Fruit fly (Drosophila melanogaster): ENCODE results near the gene CG15531.

CG15531 gene

DNA sequence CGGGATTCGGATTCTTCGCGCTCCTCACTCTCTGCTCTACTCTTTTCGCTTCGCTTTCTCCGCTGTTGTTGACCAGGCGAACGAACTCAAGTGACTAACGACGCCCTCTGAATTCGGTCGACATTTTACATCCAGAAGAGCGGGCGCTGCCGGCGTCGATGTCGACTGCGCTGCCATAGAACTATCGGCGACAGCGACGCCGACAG is 6.8 kb upstream of the CG15531 start, which contains the start of gene CG9743 (continued):
- TF ChIP-seq sna (GFP tag; IDR thresholded peaks at IDR 0.05; ENCODE audit: partially characterized antibody) (0 out of 2 replicates have a peak, but pooled peaks have one; percentile 21), Dfd (GFP tag; optimal IDR thresholded peaks at IDR 0.05) (no peak)

dm6 chr3R:30201064-30201463 is 5.0 kb upstream of the CG15531 start:
- TF ChIP-seq CG10654 (GFP tag; optimal IDR thresholded peaks at IDR 0.05), result no peak
- no peak for TF ChIP-seq Scr (GFP tag; IDR thresholded peaks at IDR 0.05; ENCODE audit: partially characterized antibody)
- TF ChIP-seq CG2875 (GFP tag; optimal IDR thresholded peaks at IDR 0.05), result no peak
- no peak for TF ChIP-seq CG31365 (tag; optimal IDR thresholded peaks at IDR 0.05)
- peak; percentile 87 for TF ChIP-seq CG34376 (GFP tag; optimal IDR thresholded peaks at IDR 0.05)
- no peak for TF ChIP-seq cas (GFP tag; IDR thresholded peaks at IDR 0.05)
- TF ChIP-seq Dbx (GFP tag; IDR thresholded peaks at IDR 0.05), result no peak
- no peak for TF ChIP-seq Sox100B (GFP tag; optimal IDR thresholded peaks at IDR 0.05)
- no peak for TF ChIP-seq so (GFP tag; IDR thresholded peaks at IDR 0.05)
- TF ChIP-seq bowl (GFP tag; IDR thresholded peaks at IDR 0.05), result no peak
- TF ChIP-seq gfzf (GFP tag; optimal IDR thresholded peaks at IDR 0.05), result no peak
- TF ChIP-seq CG34224 (GFP tag; IDR thresholded peaks at IDR 0.05; ENCODE audit: partially characterized antibody), result no peak
- peak; percentile 21; the same call in 1 of the 2 replicates for TF ChIP-seq Adf1 (GFP tag; IDR thresholded peaks at IDR 0.05)
- TF ChIP-seq nmo (GFP tag; optimal IDR thresholded peaks at IDR 0.05), result no peak
- TF ChIP-seq CG32532 (GFP tag; IDR thresholded peaks at IDR 0.05), result 0 out of 2 replicates have a peak, but pooled peaks have one; percentile 15
- TF ChIP-seq luna (GFP tag; optimal IDR thresholded peaks at IDR 0.05), result no peak
- TF ChIP-seq vnd (GFP tag; IDR thresholded peaks at IDR 0.05; ENCODE audit: partially characterized antibody), result 0 out of 3 replicates have a peak, but pooled peaks have one; percentile 37
- TF ChIP-seq CG17802 (tag; optimal IDR thresholded peaks at IDR 0.05), result no peak
- peak; percentile 67; the same call in 1 of the 2 replicates for TF ChIP-seq crol (GFP tag; IDR thresholded peaks at IDR 0.05)
- no peak for TF ChIP-seq CG9437 (GFP tag; optimal IDR thresholded peaks at IDR 0.05)
- TF ChIP-seq CoRest (tag; optimal IDR thresholded peaks at IDR 0.05), result no peak
- no peak for TF ChIP-seq sim (GFP tag; IDR thresholded peaks at IDR 0.05)
- no peak for TF ChIP-seq Dfd (GFP tag; optimal IDR thresholded peaks at IDR 0.05)
- TF ChIP-seq CG8359 (GFP tag; optimal IDR thresholded peaks at IDR 0.05; ENCODE audit: borderline replicate concordance), result no peak
- no peak for TF ChIP-seq zf30C (GFP tag; optimal IDR thresholded peaks at IDR 0.05)
- peak; percentile 23 for TF ChIP-seq GATAe (GFP tag; conservative IDR thresholded peaks at IDR 0.05)
- no peak for TF ChIP-seq nerfin-2 (GFP tag; IDR thresholded peaks at IDR 0.05; ENCODE audit: partially characterized antibody)
- no peak for TF ChIP-seq Ptx1 (GFP tag; IDR thresholded peaks at IDR 0.05)
- TF ChIP-seq schlank (tag; optimal IDR thresholded peaks at IDR 0.05), result no peak
- TF ChIP-seq lov (optimal IDR thresholded peaks at IDR 0.05), result no peak
- TF ChIP-seq lov (GFP tag; IDR thresholded peaks at IDR 0.05), result no peak
- TF ChIP-seq da (GFP tag; optimal IDR thresholded peaks at IDR 0.05), result no peak
- TF ChIP-seq bsh (GFP tag; optimal IDR thresholded peaks at IDR 0.05), result no peak
- no peak for TF ChIP-seq CG1602 (GFP tag; optimal IDR thresholded peaks at IDR 0.05)
- TF ChIP-seq exex (tag; optimal IDR thresholded peaks at IDR 0.05), result peak; percentile 83
- no peak for TF ChIP-seq Myb (GFP tag; optimal IDR thresholded peaks at IDR 0.05)
- peak; percentile 8 for TF ChIP-seq mirr (GFP tag; optimal IDR thresholded peaks at IDR 0.05)
- TF ChIP-seq CG1529 (GFP tag; optimal IDR thresholded peaks at IDR 0.05), result no peak
- TF ChIP-seq lmd (GFP tag; IDR thresholded peaks at IDR 0.05), result no peak
- no peak for TF ChIP-seq ind (GFP tag; optimal IDR thresholded peaks at IDR 0.05)
- TF ChIP-seq Sry-δ (GFP tag; optimal IDR thresholded peaks at IDR 0.05), result no peak
- no peak for TF ChIP-seq Taf1 (GFP tag; IDR thresholded peaks at IDR 0.05)
- TF ChIP-seq sob (GFP tag; IDR thresholded peaks at IDR 0.05), result no peak
- TF ChIP-seq Sin3A (optimal IDR thresholded peaks at IDR 0.05), result no peak
- TF ChIP-seq HLH4C (GFP tag; IDR thresholded peaks at IDR 0.05; ENCODE audit: partially characterized antibody), result no peak
- TF ChIP-seq CG6689 (GFP tag; IDR thresholded peaks at IDR 0.05), result no peak
- TF ChIP-seq az2 (GFP tag; optimal IDR thresholded peaks at IDR 0.05), result no peak
- no peak for TF ChIP-seq NC2β (GFP tag; optimal IDR thresholded peaks at IDR 0.05)
- TF ChIP-seq Blimp-1 (GFP tag; optimal IDR thresholded peaks at IDR 0.05), result no peak
- TF ChIP-seq Bteb2 (GFP tag; optimal IDR thresholded peaks at IDR 0.05), result no peak

All from whole organism, embryonic.